Fruit fly (Drosophila melanogaster) whole organism, embryonic: ENCODE measurements around the gene Ctr9.

Source experiments
- Abd-B ChIP-seq: fragments of 200-800 bp; sonication (Bioruptor generic); optimal IDR thresholded peaks from 2 replicates; lab custom pipeline; 2018; ENCODE audit warnings: missing biosample characterization, mild to moderate bottlenecking, missing genetic modification characterization, moderate library complexity
- Adf1 ChIP-seq: fragments of 200-800 bp; sonication (Bioruptor generic); IDR thresholded peaks from 2 replicates; pipeline ENCODE4 v1.3.6; 2022; ENCODE audit warnings: missing biosample characterization, missing genetic modification characterization
- Asciz ChIP-seq: fragments of 200-800 bp; sonication (Bioruptor generic); optimal IDR thresholded peaks from 2 replicates; lab custom pipeline; 2017; ENCODE audit warnings: missing biosample characterization, mild to moderate bottlenecking, missing genetic modification characterization, missing genetic modification reagents
- CG10543 ChIP-seq: fragments of 200-800 bp; sonication (Bioruptor generic); optimal IDR thresholded peaks from 3 replicates; lab custom pipeline; 2017; ENCODE audit warnings: missing biosample characterization, mild to moderate bottlenecking, missing genetic modification characterization, moderate library complexity
- CG12769 ChIP-seq: fragments of 200-800 bp; sonication (Bioruptor generic); optimal IDR thresholded peaks from 2 replicates; lab custom pipeline; 2019; ENCODE audit warnings: missing biosample characterization, mild to moderate bottlenecking, missing genetic modification characterization, moderate library complexity
- CG14014 ChIP-seq: fragments of 200-800 bp; sonication (Bioruptor generic); IDR thresholded peaks from 2 replicates; pipeline ENCODE4 v1.3.6; 2022; ENCODE audit warnings: missing biosample characterization, missing genetic modification characterization
- CG14667 ChIP-seq: fragments of 200-800 bp; sonication (Bioruptor generic); IDR thresholded peaks from 2 replicates; pipeline ENCODE4 v1.3.6; 2022; ENCODE audit warnings: missing biosample characterization, missing genetic modification characterization
- CG14710 ChIP-seq: fragments of 200-800 bp; sonication (Bioruptor generic); optimal IDR thresholded peaks from 3 replicates; lab custom pipeline; 2019; ENCODE audit warnings: missing biosample characterization, mild to moderate bottlenecking, missing genetic modification characterization, moderate library complexity
- CG15011 ChIP-seq: fragments of 200-800 bp; sonication (Bioruptor generic); optimal IDR thresholded peaks from 3 replicates; lab custom pipeline; 2018; ENCODE audit warnings: missing biosample characterization, mild to moderate bottlenecking, missing genetic modification characterization
- CG1792 ChIP-seq: fragments of 200-800 bp; sonication (Bioruptor generic); optimal IDR thresholded peaks from 2 replicates; lab custom pipeline; 2016; ENCODE audit warnings: missing biosample characterization, missing genetic modification characterization
- CG18764 ChIP-seq: fragments of 200-800 bp; sonication (Bioruptor generic); optimal IDR thresholded peaks from 3 replicates; lab custom pipeline; 2016; ENCODE audit warnings: missing biosample characterization, missing genetic modification characterization
- CG2712 ChIP-seq: fragments of 200-800 bp; optimal IDR thresholded peaks from 3 replicates; lab custom pipeline; 2019; ENCODE audit warnings: missing biosample characterization, mild to moderate bottlenecking, missing genetic modification characterization, moderate library complexity
- CG30431 ChIP-seq: fragments of 200-800 bp; sonication (Bioruptor generic); optimal IDR thresholded peaks from 2 replicates; lab custom pipeline; 2017; ENCODE audit warnings: missing biosample characterization, missing genetic modification characterization
- CG4404 ChIP-seq: fragments of 200-800 bp; sonication (Bioruptor generic); IDR thresholded peaks from 2 replicates; pipeline ENCODE4 v1.3.6; 2022; ENCODE audit warnings: missing biosample characterization, missing genetic modification characterization
- CG4707 ChIP-seq: fragments of 200-800 bp; sonication (Bioruptor generic); optimal IDR thresholded peaks from 2 replicates; lab custom pipeline; 2018; ENCODE audit warnings: missing biosample characterization, mild to moderate bottlenecking, missing genetic modification characterization, moderate library complexity
- CG8924 ChIP-seq: fragments of 200-800 bp; optimal IDR thresholded peaks from 3 replicates; lab custom pipeline; 2019; ENCODE audit warnings: missing biosample characterization, mild to moderate bottlenecking, missing genetic modification characterization, moderate library complexity
- CG9727 ChIP-seq: fragments of 200-800 bp; sonication (Bioruptor generic); optimal IDR thresholded peaks from 3 replicates; lab custom pipeline; 2017; ENCODE audit warnings: missing biosample characterization, mild to moderate bottlenecking, missing genetic modification characterization
- CkIIα-i1 ChIP-seq: fragments of 200-800 bp; sonication (Bioruptor generic); IDR thresholded peaks from 2 replicates; pipeline ENCODE4 v1.3.6; 2022; ENCODE audit warnings: missing biosample characterization, missing genetic modification characterization
- Deaf1 ChIP-seq: fragments of 200-800 bp; optimal IDR thresholded peaks from 3 replicates; lab custom pipeline; 2019; ENCODE audit warnings: missing biosample characterization, mild to moderate bottlenecking, missing genetic modification characterization, moderate library complexity
- Eip74EF ChIP-seq, 2 experiments: fragments of 200-800 bp in 1 of 2; fragments of >200 bp in 1 of 2; sonication (Bioruptor generic) in 1 of 2; optimal IDR thresholded peaks; 2 replicates each; lab custom pipeline; 2017 to 2019; ENCODE audit warnings: missing biosample characterization in 2 of 2, missing genetic modification characterization in 2 of 2, mild to moderate bottlenecking in 1 of 2, moderate library complexity in 1 of 2
- Ets65A ChIP-seq: fragments of 200-800 bp; sonication (Bioruptor generic); peaks from one replicate; lab custom pipeline; 2016; ENCODE audit warnings: missing biosample characterization, missing genetic modification characterization
- Hey ChIP-seq: fragments of 200-800 bp; sonication (Bioruptor generic); optimal IDR thresholded peaks from 3 replicates; lab custom pipeline; 2018; ENCODE audit warnings: missing biosample characterization, mild to moderate bottlenecking, missing genetic modification characterization
- Med ChIP-seq: fragments of 200-800 bp; sonication (Bioruptor generic); peaks from one replicate; lab custom pipeline; 2016; ENCODE audit warnings: missing biosample characterization, missing genetic modification characterization, mild to moderate bottlenecking, inconsistent platforms, moderate library complexity
- Ptx1 ChIP-seq: fragments of 200-800 bp; sonication (Bioruptor generic); IDR thresholded peaks from 2 replicates; pipeline ENCODE4 v1.3.6; 2022; ENCODE audit warnings: missing biosample characterization, missing genetic modification characterization
- Xrp1 ChIP-seq: fragments of 200-800 bp; sonication (Bioruptor generic); IDR thresholded peaks from 2 replicates; pipeline ENCODE4 v1.3.6; 2022; ENCODE audit warnings: missing biosample characterization, missing genetic modification characterization
- ac ChIP-seq: fragments of 200-800 bp; sonication (Bioruptor generic); optimal IDR thresholded peaks from 3 replicates; lab custom pipeline; 2017; ENCODE audit warnings: missing biosample characterization, mild to moderate bottlenecking, missing genetic modification characterization
- chinmo ChIP-seq: fragments of 200-800 bp; sonication (Bioruptor generic); IDR thresholded peaks from 4 replicates; pipeline ENCODE4 v1.3.6; 2022; ENCODE audit warnings: missing biosample characterization, missing genetic modification characterization; ENCODE audit not compliant: partially characterized antibody
- crol ChIP-seq: fragments of 200-800 bp; sonication (Bioruptor generic); IDR thresholded peaks from 2 replicates; pipeline ENCODE4 v1.3.6; 2022; ENCODE audit warnings: missing biosample characterization, missing genetic modification characterization
- dmrt11E ChIP-seq: fragments of 200-800 bp; sonication (Bioruptor generic); optimal IDR thresholded peaks from 3 replicates; lab custom pipeline; 2018; ENCODE audit warnings: missing biosample characterization, mild to moderate bottlenecking, missing genetic modification characterization, moderate library complexity
- gem ChIP-seq: fragments of 200-800 bp; sonication (Bioruptor generic); optimal IDR thresholded peaks from 2 replicates; lab custom pipeline; 2019; ENCODE audit warnings: missing biosample characterization, mild to moderate bottlenecking, missing genetic modification characterization, moderate library complexity
- grn ChIP-seq: fragments of 200-800 bp; sonication (Bioruptor generic); optimal IDR thresholded peaks from 3 replicates; lab custom pipeline; 2017; ENCODE audit warnings: missing biosample characterization, missing genetic modification characterization
- gsb ChIP-seq: fragments of 200-800 bp; sonication (Bioruptor generic); IDR thresholded peaks from 2 replicates; pipeline ENCODE4 v1.3.6; 2022; ENCODE audit warnings: missing biosample characterization, missing genetic modification characterization
- hth ChIP-seq: fragments of >200 bp; optimal IDR thresholded peaks from 2 replicates; lab custom pipeline; 2017; ENCODE audit warnings: inconsistent platforms
- lola ChIP-seq, 3 experiments: fragments of >200 bp in 2 of 3; fragments of 200-800 bp in 1 of 3; sonication (Bioruptor generic) in 1 of 3; optimal IDR thresholded peaks; 2 replicates each; lab custom pipeline; 2017 to 2019; ENCODE audit warnings: missing biosample characterization in 3 of 3, missing genetic modification characterization in 3 of 3, mild to moderate bottlenecking in 1 of 3, moderate library complexity in 1 of 3
- nerfin-2 ChIP-seq: fragments of 200-800 bp; sonication (Bioruptor generic); IDR thresholded peaks from 2 replicates; pipeline ENCODE4 v1.3.6; 2022; ENCODE audit warnings: missing biosample characterization, missing genetic modification characterization; ENCODE audit not compliant: partially characterized antibody
- pan ChIP-seq, 4 experiments: fragments of >200 bp in 3 of 4; fragments of 200-800 bp in 1 of 4; sonication (Bioruptor generic) in 1 of 4; optimal IDR thresholded peaks in 3 of 4; IDR thresholded peaks in 1 of 4; 2 replicates each; pipeline versions ENCODE4 v1.3.6 to Lab custom; 2017 to 2022; ENCODE audit warnings: missing biosample characterization in 2 of 4, missing genetic modification characterization in 2 of 4, mixed read lengths in 1 of 4
- pfk ChIP-seq: fragments of 200-800 bp; sonication (Bioruptor generic); optimal IDR thresholded peaks from 2 replicates; lab custom pipeline; 2018; ENCODE audit warnings: missing biosample characterization, mild to moderate bottlenecking, missing genetic modification characterization, moderate library complexity
- prd ChIP-seq, 3 experiments: fragments of >200 bp in 2 of 3; fragments of 200-800 bp in 1 of 3; sonication (Bioruptor generic) in 1 of 3; optimal IDR thresholded peaks in 2 of 3; IDR thresholded peaks in 1 of 3; 2 replicates in 2 of 3; 3 replicates in 1 of 3; pipeline versions ENCODE4 v1.3.6 to Lab custom; 2017 to 2022; ENCODE audit warnings: missing biosample characterization in 1 of 3, missing genetic modification characterization in 1 of 3
- row ChIP-seq: fragments of 200-800 bp; sonication (Bioruptor generic); IDR thresholded peaks from 3 replicates; pipeline ENCODE4 v1.3.6; 2022; ENCODE audit warnings: missing biosample characterization, missing genetic modification characterization
- sens ChIP-seq: fragments of 200-800 bp; sonication (Bioruptor generic); peaks from one replicate; lab custom pipeline; 2016; ENCODE audit warnings: missing biosample characterization, missing genetic modification characterization
- so ChIP-seq: fragments of 200-800 bp; sonication (Bioruptor generic); IDR thresholded peaks from 3 replicates; pipeline ENCODE4 v1.3.6; 2022; ENCODE audit warnings: missing biosample characterization, missing genetic modification characterization
- ssp ChIP-seq: fragments of 200-800 bp; sonication (Bioruptor generic); IDR thresholded peaks from 2 replicates; pipeline ENCODE4 v1.3.6; 2022; ENCODE audit warnings: missing biosample characterization, missing genetic modification characterization
- trem ChIP-seq: fragments of 200-800 bp; optimal IDR thresholded peaks from 3 replicates; lab custom pipeline; 2019; ENCODE audit warnings: missing biosample characterization, mild to moderate bottlenecking, missing genetic modification characterization, moderate library complexity
- unc-4 ChIP-seq: fragments of 200-800 bp; sonication (Bioruptor generic); IDR thresholded peaks from 2 replicates; pipeline ENCODE4 v1.3.6; 2022; ENCODE audit warnings: missing biosample characterization, missing genetic modification characterization; ENCODE audit not compliant: partially characterized antibody
- zf30C ChIP-seq: fragments of 200-800 bp; sonication (Bioruptor generic); optimal IDR thresholded peaks from 3 replicates; lab custom pipeline; 2018; ENCODE audit warnings: missing biosample characterization, mild to moderate bottlenecking, missing genetic modification characterization
- zfh1 ChIP-seq: fragments of 200-800 bp; sonication (Bioruptor generic); IDR thresholded peaks from 3 replicates; pipeline ENCODE4 v1.3.6; 2022; ENCODE audit warnings: missing biosample characterization, missing genetic modification characterization

The Ctr9 gene

dm6 chr3L:1352065-1352464 lies 45.0 kb downstream of the Ctr9 start (continued):
- TF ChIP-seq CG18764 (GFP tag; lab: Kevin White, UChicago) (no peak), nerfin-2 (GFP tag; lab: Robert Waterston, UW) (peak; percentile 73)

- peak; percentile 54 for TF ChIP-seq Deaf1 (tag; lab: Kevin White, UChicago)
- TF ChIP-seq so (GFP tag; lab: Robert Waterston, UW) = 0 out of 3 replicates have a peak, but pooled peaks have one; percentile 54
- TF ChIP-seq CG8924 (tag; lab: Kevin White, UChicago) = no peak
- peak; percentile 8 for TF ChIP-seq CG10543
- no peak for TF ChIP-seq unc-4 (GFP tag; lab: Robert Waterston, UW)
- TF ChIP-seq Med (GFP tag; lab: Kevin White, UChicago) = peak; percentile 37
- peak; percentile 84 for TF ChIP-seq CG12769
- TF ChIP-seq chinmo (GFP tag; lab: Robert Waterston, UW) = 0 out of 4 replicates have a peak, but pooled peaks have one; percentile 63
- TF ChIP-seq Adf1 (GFP tag; lab: Robert Waterston, UW) = no peak
- TF ChIP-seq, all 482 proteins: peak for 6
These were observed 47.2 kb downstream of the Ctr9 start for dm6 chr3L:1354214-1354613.

dm6 chr3L:1358338-1358737 lies 51.3 kb downstream of the Ctr9 start:
- peak; percentile 11 for TF ChIP-seq trem (tag; lab: Kevin White, UChicago)
- no peak for TF ChIP-seq pfk (GFP tag; lab: Kevin White, UChicago)
- no peak for TF ChIP-seq Asciz
- TF ChIP-seq CG9727 (GFP tag; lab: Kevin White, UChicago) = peak; percentile 35
- TF ChIP-seq gsb (GFP tag; lab: Robert Waterston, UW) = no peak
- TF ChIP-seq CG30431 (GFP tag; lab: Kevin White, UChicago) = peak; percentile 11
- TF ChIP-seq Ptx1 (GFP tag; lab: Robert Waterston, UW) = 0 out of 2 replicates have a peak, but pooled peaks have one; percentile 9
- peak; percentile 74 for TF ChIP-seq sens (GFP tag; lab: Kevin White, UChicago)
- no peak for TF ChIP-seq CG4707 (GFP tag; lab: Kevin White, UChicago)
- TF ChIP-seq Hey (tag; lab: Kevin White, UChicago) = no peak
- TF ChIP-seq ac (GFP tag; lab: Kevin White, UChicago) = peak; percentile 62
- TF ChIP-seq CG15011 (GFP tag; lab: Kevin White, UChicago) = no peak
- peak; percentile 37 for TF ChIP-seq CG2712
- TF ChIP-seq grn (GFP tag; lab: Kevin White, UChicago) = peak; percentile 1
- no peak for TF ChIP-seq Eip74EF (GFP tag; optimal IDR thresholded peaks at IDR 0.05; lab: Kevin White, UChicago)
- TF ChIP-seq pan (optimal IDR thresholded peaks at IDR 0.05; lab: Kevin White, UChicago) = no peak
- peak in 1 of 2 experiments; percentile 14 for TF ChIP-seq pan (GFP tag; optimal IDR thresholded peaks at IDR 0.05 in 1 of 2, IDR thresholded peaks at IDR 0.05 in 1 of 2)
- TF ChIP-seq CG14014 = no peak
- TF ChIP-seq CG14667 (GFP tag; lab: Robert Waterston, UW) = 0 out of 2 replicates have a peak, but pooled peaks have one; percentile 12
- TF ChIP-seq CG4404 = peak; percentile 79
- TF ChIP-seq row = peak; percentile 21; the same call in 1 of the 3 replicates
- TF ChIP-seq prd (optimal IDR thresholded peaks at IDR 0.05; lab: Kevin White, UChicago) = no peak
- TF ChIP-seq prd (GFP tag; IDR thresholded peaks at IDR 0.05; lab: Robert Waterston, UW) = peak; percentile 70
- peak; percentile 56 for TF ChIP-seq Ets65A (GFP tag; lab: Kevin White, UChicago)
- TF ChIP-seq zfh1 (GFP tag; lab: Robert Waterston, UW) = peak; percentile 65; the same call in 2 of the 3 replicates
- TF ChIP-seq ssp (GFP tag; lab: Robert Waterston, UW) = peak; percentile 7; the same call in 1 of the 2 replicates
- TF ChIP-seq gem (tag; lab: Kevin White, UChicago) = peak; percentile 10
- no peak for TF ChIP-seq crol
- peak; percentile 36 for TF ChIP-seq dmrt11E (tag; lab: Kevin White, UChicago)
- TF ChIP-seq CG14710 = peak; percentile 8
- TF ChIP-seq Xrp1 (GFP tag; lab: Robert Waterston, UW) = peak; percentile 51
- no peak for TF ChIP-seq hth (lab: Kevin White, UChicago)
- TF ChIP-seq CG1792 = no peak
- peak in 1 of 3 experiments; percentile 16 for TF ChIP-seq lola (GFP tag; optimal IDR thresholded peaks at IDR 0.05; lab: Kevin White, UChicago)
- TF ChIP-seq Abd-B (GFP tag; lab: Kevin White, UChicago) = no peak
- TF ChIP-seq zf30C (GFP tag; lab: Kevin White, UChicago) = peak; percentile 67
- no peak for TF ChIP-seq CkIIα-i1
